5 fruit fly cellular contexts compared by ENCODE assay signal in the genomic region with DNA sequence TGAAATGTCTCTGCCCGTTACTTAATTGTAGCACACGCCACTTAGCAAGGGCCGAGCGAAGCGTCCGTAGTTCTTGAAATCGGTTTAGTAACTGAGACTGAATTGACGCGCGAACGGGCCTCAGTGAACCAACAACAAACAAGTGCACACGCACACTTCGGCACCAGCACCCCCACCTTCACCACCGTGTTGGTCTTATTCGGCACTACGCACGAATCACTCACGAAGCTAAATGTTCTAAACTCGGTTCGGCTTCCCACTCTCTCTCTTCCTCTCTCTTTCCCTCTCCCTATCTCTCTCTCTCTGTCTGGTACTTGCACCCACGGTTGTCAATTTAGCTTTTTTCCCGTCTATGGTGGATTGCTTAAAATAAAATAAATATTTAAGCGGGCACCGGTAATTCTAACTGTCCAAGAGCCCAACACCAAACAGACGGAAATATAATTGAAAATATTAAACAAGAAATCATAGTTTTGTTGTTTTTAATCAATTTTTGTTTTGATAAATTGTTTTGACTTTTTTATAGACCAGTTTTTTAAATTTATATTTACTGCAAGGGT.
TF ChIP-seq lines count a peak whose summit lies in the region.

Gene Tob (minus strand): TSS at position 65 of the 560 bp plus-strand sequence.

- no peak for TF ChIP-seq CTCF in whole organism, embryonic (GFP tag; optimal IDR thresholded peaks at IDR 0.05; lab: Kevin White, UChicago)

TF ChIP-seq in whole organism, adult, 20 proteins besides CTCF, POLR2A, EP300 and RAD21 (continues in another document):
- TF ChIP-seq CG1620 (GFP tag; optimal IDR thresholded peaks at IDR 0.05; lab: Kevin White, UChicago), result no peak
- TF ChIP-seq toe (GFP tag; optimal IDR thresholded peaks at IDR 0.05; lab: Kevin White, UChicago), result peak; percentile 45
- no peak for TF ChIP-seq cnc (optimal IDR thresholded peaks at IDR 0.05; lab: Kevin White, UChicago)
- no peak for TF ChIP-seq CG7045 (GFP tag; optimal IDR thresholded peaks at IDR 0.05; lab: Kevin White, UChicago)
- TF ChIP-seq pad (GFP tag; optimal IDR thresholded peaks at IDR 0.05; lab: Kevin White, UChicago), result peak; percentile 83
- no peak for TF ChIP-seq Clk (GFP tag; optimal IDR thresholded peaks at IDR 0.05; lab: Kevin White, UChicago)
- TF ChIP-seq CG7101 (tag; optimal IDR thresholded peaks at IDR 0.05; lab: Kevin White, UChicago), result peak; percentile 55
- TF ChIP-seq tj (GFP tag; optimal IDR thresholded peaks at IDR 0.05; lab: Kevin White, UChicago), result peak; percentile 48
- TF ChIP-seq Crg-1 (GFP tag; optimal IDR thresholded peaks at IDR 0.05; lab: Kevin White, UChicago), result peak; percentile 44
- peak; percentile 12 for TF ChIP-seq bab1 (GFP tag; optimal IDR thresholded peaks at IDR 0.05; lab: Kevin White, UChicago)
- TF ChIP-seq CG14711 (tag; optimal IDR thresholded peaks at IDR 0.05; lab: Kevin White, UChicago), result no peak
- TF ChIP-seq CG12768 (GFP tag; optimal IDR thresholded peaks at IDR 0.05; lab: Kevin White, UChicago), result peak; percentile 28
- TF ChIP-seq CG5204 (GFP tag; optimal IDR thresholded peaks at IDR 0.05; lab: Kevin White, UChicago), result peak; percentile 41
- no peak for TF ChIP-seq Hr96 (GFP tag; optimal IDR thresholded peaks at IDR 0.05; lab: Kevin White, UChicago)
- TF ChIP-seq Mnt (GFP tag; optimal IDR thresholded peaks at IDR 0.05; lab: Kevin White, UChicago), result peak; percentile 78
- TF ChIP-seq CG11617 (GFP tag; optimal IDR thresholded peaks at IDR 0.05; lab: Kevin White, UChicago), result no peak
- peak; percentile 82 for TF ChIP-seq cic (GFP tag; optimal IDR thresholded peaks at IDR 0.05; lab: Kevin White, UChicago)

TF ChIP-seq in whole organism, embryonic, 481 proteins besides CTCF, POLR2A, EP300 and RAD21 (continues in another document):
- TF ChIP-seq CG18262 (tag; optimal IDR thresholded peaks at IDR 0.05; lab: Kevin White, UChicago), result peak; percentile 13
- TF ChIP-seq peb (GFP tag; IDR thresholded peaks at IDR 0.05; lab: Robert Waterston, UW), result no peak
- peak in 1 of 2 experiments; percentile 1 for TF ChIP-seq crp (GFP tag; optimal IDR thresholded peaks at IDR 0.05; lab: Kevin White, UChicago)
- no peak for TF ChIP-seq stwl (tag; optimal IDR thresholded peaks at IDR 0.05; lab: Kevin White, UChicago)
- TF ChIP-seq CG32532 (GFP tag; IDR thresholded peaks at IDR 0.05; lab: Robert Waterston, UW), result peak; percentile 52; the same call in 1 of the 2 replicates
- TF ChIP-seq CG8924 (tag; optimal IDR thresholded peaks at IDR 0.05; lab: Kevin White, UChicago), result peak; percentile 12
- TF ChIP-seq CG1233 (GFP tag; optimal IDR thresholded peaks at IDR 0.05; lab: Kevin White, UChicago), result peak; percentile 15
- no peak for TF ChIP-seq CG7928 (GFP tag; optimal IDR thresholded peaks at IDR 0.05; lab: Kevin White, UChicago)
- 0 out of 3 replicates have a peak, but pooled peaks have one; percentile 20 for TF ChIP-seq CG11456 (GFP tag; IDR thresholded peaks at IDR 0.05; lab: Robert Waterston, UW)
- TF ChIP-seq bcd (GFP tag; optimal IDR thresholded peaks at IDR 0.05; lab: Kevin White, UChicago), result no peak
- 0 out of 3 replicates have a peak, but pooled peaks have one; percentile 9 for TF ChIP-seq vnd (GFP tag; IDR thresholded peaks at IDR 0.05; lab: Robert Waterston, UW; ENCODE audit: partially characterized antibody)
- TF ChIP-seq Antp (GFP tag; optimal IDR thresholded peaks at IDR 0.05; lab: Kevin White, UChicago), result peak; percentile 11
- peak; percentile 61; the same call in 2 of the 3 replicates for TF ChIP-seq sr (GFP tag; IDR thresholded peaks at IDR 0.05; lab: Robert Waterston, UW)
- no peak for TF ChIP-seq trh (GFP tag; optimal IDR thresholded peaks at IDR 0.05; lab: Kevin White, UChicago)
- no peak for TF ChIP-seq CG9876 (GFP tag; optimal IDR thresholded peaks at IDR 0.05; lab: Kevin White, UChicago)
- TF ChIP-seq gro (GFP tag; optimal IDR thresholded peaks at IDR 0.05; lab: Kevin White, UChicago), result peak; percentile 40

TF ChIP-seq in whole organism, prepupa, 60 proteins besides CTCF, POLR2A, EP300 and RAD21 (continues in another document):
- TF ChIP-seq svp (GFP tag; lab: Kevin White, UChicago) (peak; percentile 79), Ets96B (tag; optimal IDR thresholded peaks at IDR 0.05; lab: Kevin White, UChicago) (peak; percentile 9), CG8319 (GFP tag; optimal IDR thresholded peaks at IDR 0.05; lab: Kevin White, UChicago) (no peak), fd59A (GFP tag; optimal IDR thresholded peaks at IDR 0.05; lab: Kevin White, UChicago) (no peak), CG10669 (GFP tag; optimal IDR thresholded peaks at IDR 0.05; lab: Kevin White, UChicago) (no peak), Met (GFP tag; optimal IDR thresholded peaks at IDR 0.05; lab: Kevin White, UChicago) (peak; percentile 56), achi (GFP tag; optimal IDR thresholded peaks at IDR 0.05; lab: Kevin White, UChicago) (no peak), CG16779 (tag; optimal IDR thresholded peaks at IDR 0.05; lab: Kevin White, UChicago) (peak; percentile 42), Eip75B (GFP tag; optimal IDR thresholded peaks at IDR 0.05; lab: Kevin White, UChicago) (peak; percentile 29), CG6163 (GFP tag; IDR thresholded peaks at IDR 0.05; lab: Robert Waterston, UW) (peak; percentile 69; the same call in 1 of the 3 replicates), Gug (GFP tag; IDR thresholded peaks at IDR 0.05; lab: Robert Waterston, UW) (0 out of 2 replicates have a peak, but pooled peaks have one; percentile 30), spab (GFP tag; optimal IDR thresholded peaks at IDR 0.05; lab: Kevin White, UChicago) (no peak), OdsH (GFP tag; optimal IDR thresholded peaks at IDR 0.05; lab: Kevin White, UChicago) (peak; percentile 25), Blimp-1 (GFP tag; optimal IDR thresholded peaks at IDR 0.05; lab: Kevin White, UChicago) (no peak), dsx (GFP tag; optimal IDR thresholded peaks at IDR 0.05; lab: Kevin White, UChicago; ENCODE audit: poor library complexity, severe bottlenecking) (peak; percentile 50), pdm3 (GFP tag; optimal IDR thresholded peaks at IDR 0.05; lab: Kevin White, UChicago) (peak; percentile 27), CG9139 (GFP tag; optimal IDR thresholded peaks at IDR 0.05; lab: Kevin White, UChicago) (peak; percentile 27)

TF ChIP-seq in whole organism, pupa, 21 proteins besides CTCF, POLR2A, EP300 and RAD21:
- TF ChIP-seq Ets98B (GFP tag; IDR thresholded peaks at IDR 0.05; lab: Robert Waterston, UW), result peak; percentile 71
- peak; percentile 55; the same call in 1 of the 2 replicates for TF ChIP-seq CG32121 (GFP tag; IDR thresholded peaks at IDR 0.05; lab: Robert Waterston, UW)
- peak; percentile 19 for TF ChIP-seq gl (tag; optimal IDR thresholded peaks at IDR 0.05; lab: Kevin White, UChicago)
- peak; percentile 14 for TF ChIP-seq Pif1B (GFP tag; optimal IDR thresholded peaks at IDR 0.05; lab: Kevin White, UChicago)
- TF ChIP-seq CG8301 (tag; optimal IDR thresholded peaks at IDR 0.05; lab: Kevin White, UChicago), result no peak
- TF ChIP-seq rn (GFP tag; IDR thresholded peaks at IDR 0.05; lab: Robert Waterston, UW), result no peak
- peak; percentile 79 for TF ChIP-seq CG4496 (GFP tag; IDR thresholded peaks at IDR 0.05; lab: Robert Waterston, UW)
- TF ChIP-seq CG14655 (GFP tag; optimal IDR thresholded peaks at IDR 0.05; lab: Kevin White, UChicago), result peak; percentile 8
- peak; percentile 15 for TF ChIP-seq CG13204 (GFP tag; optimal IDR thresholded peaks at IDR 0.05; lab: Kevin White, UChicago)
- no peak for TF ChIP-seq D1 (tag; optimal IDR thresholded peaks at IDR 0.05; lab: Kevin White, UChicago)
- TF ChIP-seq Snoo (tag; optimal IDR thresholded peaks at IDR 0.05; lab: Kevin White, UChicago), result peak; percentile 22
- TF ChIP-seq CG34367 (tag; optimal IDR thresholded peaks at IDR 0.05; lab: Kevin White, UChicago), result no peak
- peak; percentile 22 for TF ChIP-seq EcR (GFP tag; optimal IDR thresholded peaks at IDR 0.05; lab: Kevin White, UChicago)
- peak; percentile 72 for TF ChIP-seq CG12605 (GFP tag; IDR thresholded peaks at IDR 0.05; lab: Robert Waterston, UW)
- peak; percentile 25 for TF ChIP-seq CG8159 (tag; optimal IDR thresholded peaks at IDR 0.05; lab: Kevin White, UChicago)

TF ChIP-seq in whole organism, wandering third instar larva, 38 proteins besides CTCF, POLR2A, EP300 and RAD21 (continues in another document):
- TF ChIP-seq GATAd (GFP tag; optimal IDR thresholded peaks at IDR 0.05; lab: Kevin White, UChicago) (no peak), lola (GFP tag; optimal IDR thresholded peaks at IDR 0.05; lab: Kevin White, UChicago) (no peak), Mio (GFP tag; optimal IDR thresholded peaks at IDR 0.05; lab: Kevin White, UChicago) (no peak), br (GFP tag; optimal IDR thresholded peaks at IDR 0.05; lab: Kevin White, UChicago) (peak; percentile 41), Dif (GFP tag; optimal IDR thresholded peaks at IDR 0.05; lab: Kevin White, UChicago; ENCODE audit: partially characterized antibody) (peak; percentile 22), pan (optimal IDR thresholded peaks at IDR 0.05; lab: Kevin White, UChicago) (no peak), dl (GFP tag; optimal IDR thresholded peaks at IDR 0.05; lab: Kevin White, UChicago; ENCODE audit: insufficient read depth in 1 of 2, partially characterized antibody in 2 of 2) (peak in 1 of 2 experiments; percentile 27), Myc (optimal IDR thresholded peaks at IDR 0.05; lab: Kevin White, UChicago) (peak; percentile 67), psq (GFP tag; optimal IDR thresholded peaks at IDR 0.05; lab: Kevin White, UChicago) (peak; percentile 8), N (GFP tag; optimal IDR thresholded peaks at IDR 0.05; lab: Kevin White, UChicago) (no peak), CG9705 (GFP tag; optimal IDR thresholded peaks at IDR 0.05; lab: Kevin White, UChicago) (no peak), Rel (GFP tag; optimal IDR thresholded peaks at IDR 0.05; lab: Kevin White, UChicago) (no peak), Rel (tag; optimal IDR thresholded peaks at IDR 0.05; lab: Kevin White, UChicago) (peak; percentile 7), CG32264 (GFP tag; optimal IDR thresholded peaks at IDR 0.05; lab: Kevin White, UChicago) (no peak), Dfd (GFP tag; optimal IDR thresholded peaks at IDR 0.05; lab: Kevin White, UChicago) (no peak), CrebA (GFP tag; optimal IDR thresholded peaks at IDR 0.05; lab: Kevin White, UChicago; ENCODE audit: borderline replicate concordance) (no peak), Hr78 (GFP tag; optimal IDR thresholded peaks at IDR 0.05; lab: Kevin White, UChicago) (no peak), dmrt93B (GFP tag; optimal IDR thresholded peaks at IDR 0.05; lab: Kevin White, UChicago) (no peak), usp (GFP tag; optimal IDR thresholded peaks at IDR 0.05; lab: Kevin White, UChicago) (no peak), fru (GFP tag; optimal IDR thresholded peaks at IDR 0.05; lab: Kevin White, UChicago) (peak; percentile 61), dsf (GFP tag; optimal IDR thresholded peaks at IDR 0.05; lab: Kevin White, UChicago; ENCODE audit: borderline replicate concordance) (no peak), sage (GFP tag; optimal IDR thresholded peaks at IDR 0.05; lab: Kevin White, UChicago) (no peak), sv (GFP tag; optimal IDR thresholded peaks at IDR 0.05; lab: Kevin White, UChicago) (no peak), Hr83 (GFP tag; optimal IDR thresholded peaks at IDR 0.05; lab: Kevin White, UChicago; ENCODE audit: poor library complexity, severe bottlenecking) (no peak)
